Worm (Caenorhabditis elegans) whole organism, L3 larva: ENCODE data around the gene ech-6.

Source experiments
- lin-15B ChIP-seq: fragments of 150-350 bp; optimal IDR thresholded peaks from 2 replicates; lab custom pipeline; 2014; ENCODE audit warnings: missing biosample characterization, missing genetic modification characterization
- skn-1 ChIP-seq: fragments of 150-350 bp; optimal IDR thresholded peaks from 2 replicates; lab custom pipeline; 2014; ENCODE audit warnings: missing biosample characterization, missing genetic modification characterization

DNA sequence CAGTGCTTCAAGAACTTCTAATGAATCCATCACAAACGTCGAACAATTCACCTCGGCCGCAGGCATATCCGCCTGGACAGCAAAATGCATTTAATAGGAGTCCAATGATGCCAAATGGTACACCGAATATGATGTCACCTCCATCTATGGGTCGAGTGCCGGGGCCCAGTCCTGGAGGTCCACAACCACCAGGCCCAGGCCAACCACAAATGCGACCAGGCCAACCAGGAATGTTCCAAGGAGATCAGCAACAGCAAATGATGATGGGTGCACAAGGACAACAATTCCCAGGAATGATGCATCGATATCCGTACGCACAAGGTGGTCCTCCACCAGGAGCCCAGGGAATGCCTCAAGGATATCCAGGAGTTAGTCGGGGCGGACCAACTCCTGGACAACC lies 14.4 kb upstream of the ech-6 start:
- TF ChIP-seq lin-15B: no peak
- TF ChIP-seq skn-1 (tag; lab: Kevin White, UChicago): no peak
